Worm (Caenorhabditis elegans): ENCODE results near the gene srlf-24.
A peak's percentile ranks its signal among the peaks of the same experiment; 100 is the strongest.

Gene srlf-24

DNA sequence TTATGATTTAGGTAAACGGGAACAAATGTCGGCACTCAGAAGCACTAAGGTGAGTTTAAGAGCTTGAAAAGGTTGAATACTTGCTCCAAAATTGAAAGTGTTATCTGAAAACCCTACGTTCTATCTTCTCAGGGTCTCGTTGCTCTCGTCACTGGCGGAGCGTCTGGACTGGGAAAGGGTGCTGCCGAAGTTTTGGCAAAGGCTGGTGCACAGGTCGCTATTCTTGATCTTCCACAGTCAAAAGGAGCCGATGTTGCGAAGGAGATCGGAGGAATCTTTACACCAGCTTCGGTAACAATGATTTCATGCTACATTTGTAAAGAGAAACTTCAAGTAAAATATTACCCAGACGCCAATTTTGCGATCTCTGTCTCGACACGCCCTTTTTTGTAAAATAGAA is 25.6 kb upstream of the srlf-24 start, which contains the start of gene ard-1:
Gene ard-1, plus strand, starts transcription at position 12 of the 400 bp plus-strand sequence.
- TF ChIP-seq hif-1 (tag; optimal IDR thresholded peaks at IDR 0.05), result no peak
- TF ChIP-seq zip-2 (tag; optimal IDR thresholded peaks at IDR 0.05), result no peak
- TF ChIP-seq ctbp-1 (GFP tag; IDR thresholded peaks at IDR 0.05), result peak; percentile 10; the same call in 1 of the 2 replicates
- TF ChIP-seq tag-97 (GFP tag; IDR thresholded peaks at IDR 0.05), result no peak

DNA sequence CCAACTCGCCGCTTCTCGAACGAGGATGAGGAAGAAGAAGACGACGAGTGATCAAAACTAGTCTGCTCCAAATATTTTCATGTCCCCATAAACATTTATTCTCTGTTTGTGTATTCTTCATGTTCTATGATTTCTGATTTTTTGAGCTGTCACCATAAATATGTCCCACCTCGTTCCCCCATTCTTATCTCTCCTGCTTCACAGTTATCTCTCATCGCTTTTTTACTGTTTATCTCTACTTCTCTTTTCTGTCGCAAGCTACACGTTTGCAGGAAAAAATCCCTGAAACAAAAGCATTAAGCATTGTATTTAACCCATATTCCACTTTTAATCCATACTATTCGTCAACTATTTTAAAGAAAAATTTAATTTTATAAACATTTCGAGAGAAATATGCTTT is 25.1 kb upstream of the srlf-24 start:
- TF ChIP-seq snpc-4 (tag; optimal IDR thresholded peaks at IDR 0.05), result no peak
- TF ChIP-seq dve-1 (tag; optimal IDR thresholded peaks at IDR 0.05; ENCODE audit: insufficient read depth), result peak; percentile 69
- peak; percentile 32 for TF ChIP-seq nhr-77 (tag; optimal IDR thresholded peaks at IDR 0.05)
- TF ChIP-seq R02D3.7 (tag; optimal IDR thresholded peaks at IDR 0.05), result no peak
- TF ChIP-seq lsy-2 (tag; optimal IDR thresholded peaks at IDR 0.05), result peak in 1 of 2 experiments; percentile 12
- TF ChIP-seq nhr-28 (tag; optimal IDR thresholded peaks at IDR 0.05), result peak; percentile 20
- no peak for TF ChIP-seq F44E2.7 (GFP tag; IDR thresholded peaks at IDR 0.05)
- no peak for TF ChIP-seq zip-2 (tag; optimal IDR thresholded peaks at IDR 0.05)
- no peak for TF ChIP-seq daf-16 (GFP tag; optimal IDR thresholded peaks at IDR 0.05)
- peak; percentile 83 for TF ChIP-seq daf-16 (tag; optimal IDR thresholded peaks at IDR 0.05)
- TF ChIP-seq pqm-1 (tag; optimal IDR thresholded peaks at IDR 0.05), result no peak
- TF ChIP-seq T26A8.4 (GFP tag; IDR thresholded peaks at IDR 0.05), result no peak
- peak; percentile 47 for TF ChIP-seq mep-1 (tag; optimal IDR thresholded peaks at IDR 0.05)

DNA sequence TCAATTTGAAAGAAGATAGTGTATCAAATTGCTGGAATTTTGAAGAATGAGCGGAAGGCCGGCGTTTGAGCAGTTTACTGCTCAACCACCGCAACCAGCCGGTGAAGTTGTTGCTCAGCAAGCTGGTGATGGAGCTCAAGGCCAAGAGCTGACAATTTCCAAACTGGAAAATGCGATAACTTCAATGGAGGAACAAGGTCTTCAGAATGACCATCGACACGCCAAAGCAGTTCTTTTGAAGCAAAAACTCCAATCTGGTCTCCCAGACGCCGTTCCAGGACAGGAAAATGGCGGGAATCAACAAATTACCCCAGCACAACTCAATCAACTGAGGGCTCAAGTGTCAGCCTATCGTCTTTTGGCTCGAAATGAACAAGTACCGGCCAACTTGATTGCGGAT is 20.4 kb upstream of the srlf-24 start:
- TF ChIP-seq nhr-76 (tag; optimal IDR thresholded peaks at IDR 0.05), result no peak
- no peak for TF ChIP-seq fkh-10 (GFP tag; optimal IDR thresholded peaks at IDR 0.05)
- TF ChIP-seq unc-62 (GFP tag; optimal IDR thresholded peaks at IDR 0.05 in 1 of 2), result peak in 1 of 2 experiments; percentile 92
- TF ChIP-seq unc-62 (tag; optimal IDR thresholded peaks at IDR 0.05), result no peak
- no peak for TF ChIP-seq pha-4 (GFP tag; IDR thresholded peaks at IDR 0.05)
- TF ChIP-seq pha-4 (tag; optimal IDR thresholded peaks at IDR 0.05), result no peak
- TF ChIP-seq ces-1 (GFP tag; optimal IDR thresholded peaks at IDR 0.05), result no peak
- no peak for TF ChIP-seq ceh-20 (GFP tag; IDR thresholded peaks at IDR 0.05)
- no peak for TF ChIP-seq F49E8.2 (tag; optimal IDR thresholded peaks at IDR 0.05; ENCODE audit: borderline replicate concordance)
- TF ChIP-seq tag-97 (GFP tag; IDR thresholded peaks at IDR 0.05), result no peak
- TF ChIP-seq set-16 (GFP tag; IDR thresholded peaks at IDR 0.05), result 0 out of 2 replicates have a peak, but pooled peaks have one; percentile 6
- no peak for TF ChIP-seq aly-2 (tag; optimal IDR thresholded peaks at IDR 0.05)
- no peak for TF ChIP-seq vab-7 (GFP tag; IDR thresholded peaks at IDR 0.05)
- no peak for TF ChIP-seq T26A8.4 (GFP tag; IDR thresholded peaks at IDR 0.05)
- TF ChIP-seq egl-43 (GFP tag; IDR thresholded peaks at IDR 0.05), result no peak

DNA sequence TGAATTAATAATTGTTTCAGACTA is 20.2 kb upstream of the srlf-24 start, which contains the start of gene swsn-4:
Gene swsn-4, plus strand, starts transcription at position 21 of the 24 bp plus-strand sequence.
- TF ChIP-seq mdt-29 (GFP tag; IDR thresholded peaks at IDR 0.05) (no peak), mxl-2 (GFP tag; conservative IDR thresholded peaks at IDR 0.05) (no peak), nhr-11 (tag; optimal IDR thresholded peaks at IDR 0.05) (no peak), R02D3.7 (tag; optimal IDR thresholded peaks at IDR 0.05) (no peak), F37D6.2 (tag; optimal IDR thresholded peaks at IDR 0.05) (no peak), ceh-62 (tag; optimal IDR thresholded peaks at IDR 0.05) (no peak), attf-4 (tag; optimal IDR thresholded peaks at IDR 0.05) (no peak), mxl-3 (GFP tag; optimal IDR thresholded peaks at IDR 0.05) (no peak), ZK337.2 (GFP tag; IDR thresholded peaks at IDR 0.05) (no peak), egl-43 (GFP tag; IDR thresholded peaks at IDR 0.05) (no peak), lin-29 (GFP tag; IDR thresholded peaks at IDR 0.05) (no peak), skn-1 (tag; optimal IDR thresholded peaks at IDR 0.05) (no peak), lim-7 (GFP tag; IDR thresholded peaks at IDR 0.05) (no peak), set-16 (GFP tag; IDR thresholded peaks at IDR 0.05) (no peak), zfp-3 (GFP tag; conservative IDR thresholded peaks at IDR 0.05) (no peak), lin-39 (tag; optimal IDR thresholded peaks at IDR 0.05) (no peak)
